Fruit fly (Drosophila melanogaster): ENCODE measurements around the gene Rim.

The Rim gene

dm6 chr3R:17946246-17946645 lies 29.9 kb upstream of the Rim start (continued):
- peak; percentile 69 for TF ChIP-seq ci (GFP tag; IDR thresholded peaks at IDR 0.05)
- peak; percentile 79 for TF ChIP-seq ara (GFP tag; IDR thresholded peaks at IDR 0.05)
- TF ChIP-seq CG11085 (GFP tag; IDR thresholded peaks at IDR 0.05) = no peak
- peak; percentile 57 for TF ChIP-seq Oli (tag; optimal IDR thresholded peaks at IDR 0.05)
- TF ChIP-seq CG2678 (tag; optimal IDR thresholded peaks at IDR 0.05) = peak; percentile 52
- TF ChIP-seq CG9817 (tag; optimal IDR thresholded peaks at IDR 0.05) = no peak
- TF ChIP-seq CG11504 (tag; optimal IDR thresholded peaks at IDR 0.05) = peak; percentile 59
- peak; percentile 47; the same call in 2 of the 3 replicates for TF ChIP-seq tgo (GFP tag; IDR thresholded peaks at IDR 0.05)
- peak; percentile 60; the same call in 1 of the 3 replicates for TF ChIP-seq dysf (GFP tag; IDR thresholded peaks at IDR 0.05)
- peak; percentile 39 to 69 for TF ChIP-seq chif (GFP tag; optimal IDR thresholded peaks at IDR 0.05)
- peak; percentile 59 for TF ChIP-seq Drgx (GFP tag; IDR thresholded peaks at IDR 0.05)
- TF ChIP-seq psq (GFP tag; optimal IDR thresholded peaks at IDR 0.05) = peak; percentile 5
- TF ChIP-seq CG18262 (tag; optimal IDR thresholded peaks at IDR 0.05) = peak; percentile 73
- no peak for TF ChIP-seq hkb (optimal IDR thresholded peaks at IDR 0.05)
- TF ChIP-seq hkb (GFP tag; IDR thresholded peaks at IDR 0.05) = peak; percentile 52
- TF ChIP-seq H15 (GFP tag; IDR thresholded peaks at IDR 0.05) = 0 out of 3 replicates have a peak, but pooled peaks have one; percentile 34
- 0 out of 2 replicates have a peak, but pooled peaks have one; percentile 36 for TF ChIP-seq sim (GFP tag; IDR thresholded peaks at IDR 0.05)
- peak; percentile 69 for TF ChIP-seq row (GFP tag; IDR thresholded peaks at IDR 0.05)
- peak; percentile 36 for TF ChIP-seq CG13775 (GFP tag; optimal IDR thresholded peaks at IDR 0.05)
- TF ChIP-seq Blimp-1 (GFP tag; optimal IDR thresholded peaks at IDR 0.05) = peak; percentile 72
- peak; percentile 27 to 34 for TF ChIP-seq Pdp1 (GFP tag; optimal IDR thresholded peaks at IDR 0.05)
- TF ChIP-seq CG12236 (GFP tag; optimal IDR thresholded peaks at IDR 0.05) = peak; percentile 15
- TF ChIP-seq aop (GFP tag; IDR thresholded peaks at IDR 0.05) = no peak
- TF ChIP-seq CG14667 (GFP tag; IDR thresholded peaks at IDR 0.05) = peak; percentile 50
- peak; percentile 75 for TF ChIP-seq Spps (tag; optimal IDR thresholded peaks at IDR 0.05)
- TF ChIP-seq ato (GFP tag; IDR thresholded peaks at IDR 0.05; ENCODE audit: partially characterized antibody) = no peak
- TF ChIP-seq D19A (tag; optimal IDR thresholded peaks at IDR 0.05) = peak; percentile 53
- TF ChIP-seq CG6689 (GFP tag; IDR thresholded peaks at IDR 0.05) = peak; percentile 62
- TF ChIP-seq cwo (GFP tag; optimal IDR thresholded peaks at IDR 0.05) = peak; percentile 5
- peak; percentile 28; the same call in 1 of the 2 replicates for TF ChIP-seq CG32532 (GFP tag; IDR thresholded peaks at IDR 0.05)
- peak; percentile 33 for TF ChIP-seq dmrt99B (tag; optimal IDR thresholded peaks at IDR 0.05)
- peak; percentile 9 for TF ChIP-seq tx (GFP tag; optimal IDR thresholded peaks at IDR 0.05)
- peak; percentile 62 for TF ChIP-seq Hsf (GFP tag; optimal IDR thresholded peaks at IDR 0.05)
- TF ChIP-seq CG3726 (GFP tag; IDR thresholded peaks at IDR 0.05) = peak; percentile 55; the same call in 1 of the 3 replicates
- peak; percentile 66 for TF ChIP-seq gsb-n (tag; optimal IDR thresholded peaks at IDR 0.05)
- peak; percentile 59 for TF ChIP-seq CG7556 (GFP tag; optimal IDR thresholded peaks at IDR 0.05)
- TF ChIP-seq HLH4C (GFP tag; IDR thresholded peaks at IDR 0.05; ENCODE audit: partially characterized antibody) = no peak
- TF ChIP-seq Fer3 (tag; optimal IDR thresholded peaks at IDR 0.05) = peak; percentile 36
- peak; percentile 51 for TF ChIP-seq CG30403 (GFP tag; optimal IDR thresholded peaks at IDR 0.05)
- TF ChIP-seq CG17359 (tag; optimal IDR thresholded peaks at IDR 0.05) = peak; percentile 36
- peak; percentile 58 for TF ChIP-seq CG17361 (GFP tag; IDR thresholded peaks at IDR 0.05)
- TF ChIP-seq CG43689 (GFP tag; IDR thresholded peaks at IDR 0.05) = no peak
- TF ChIP-seq lmd (GFP tag; IDR thresholded peaks at IDR 0.05) = peak; percentile 55
- TF ChIP-seq Xrp1 (GFP tag; IDR thresholded peaks at IDR 0.05) = peak; percentile 81
- TF ChIP-seq CG11398 (GFP tag; optimal IDR thresholded peaks at IDR 0.05) = no peak
- no peak for TF ChIP-seq Tbp (GFP tag; optimal IDR thresholded peaks at IDR 0.05)
- TF ChIP-seq trem (tag; optimal IDR thresholded peaks at IDR 0.05) = peak; percentile 55
- no peak for TF ChIP-seq abd-A (tag; optimal IDR thresholded peaks at IDR 0.05)
- TF ChIP-seq Ptx1 (GFP tag; IDR thresholded peaks at IDR 0.05) = peak; percentile 36
- TF ChIP-seq CG31441 (GFP tag; IDR thresholded peaks at IDR 0.05) = peak; percentile 70
- 0 out of 3 replicates have a peak, but pooled peaks have one; percentile 21 for TF ChIP-seq Dbx (GFP tag; IDR thresholded peaks at IDR 0.05)
